Fruit fly (Drosophila melanogaster) whole organism, embryonic: ENCODE data around the gene CG8379.

ENCODE experiments used
- Ada2b ChIP-seq: fragments of 200-800 bp; sonication (Bioruptor generic); IDR thresholded peaks from 2 replicates; pipeline ENCODE4 v1.3.6; 2022; ENCODE audit warnings: missing biosample characterization, missing genetic modification characterization
- Asciz ChIP-seq: fragments of 200-800 bp; sonication (Bioruptor generic); optimal IDR thresholded peaks from 2 replicates; lab custom pipeline; 2017; ENCODE audit warnings: missing biosample characterization, mild to moderate bottlenecking, missing genetic modification characterization, missing genetic modification reagents
- Atf-2 ChIP-seq: fragments of 200-800 bp; sonication (Bioruptor generic); optimal IDR thresholded peaks from 2 replicates; lab custom pipeline; 2016; ENCODE audit warnings: missing biosample characterization, missing genetic modification characterization
- BEAF-32 ChIP-seq: fragments of 200-800 bp; sonication (Bioruptor generic); optimal IDR thresholded peaks from 3 replicates; lab custom pipeline; 2017; ENCODE audit warnings: missing biosample characterization, missing genetic modification characterization, mild to moderate bottlenecking, moderate library complexity, missing genetic modification reagents
- Bgb ChIP-seq: fragments of 200-800 bp; sonication (Bioruptor generic); IDR thresholded peaks from 2 replicates; pipeline ENCODE4 v1.3.6; 2022; ENCODE audit warnings: missing biosample characterization, missing genetic modification characterization; ENCODE audit not compliant: partially characterized antibody
- CG1024 ChIP-seq: fragments of 200-800 bp; sonication (Bioruptor generic); IDR thresholded peaks from 2 replicates; pipeline ENCODE4 v1.3.6; 2022; ENCODE audit warnings: missing biosample characterization, missing genetic modification characterization
- CG10267 ChIP-seq: fragments of 200-800 bp; sonication (Bioruptor generic); optimal IDR thresholded peaks from 2 replicates; lab custom pipeline; 2018; ENCODE audit warnings: missing biosample characterization, mild to moderate bottlenecking, missing genetic modification characterization, moderate library complexity
- CG12155 ChIP-seq: fragments of 200-800 bp; sonication (Bioruptor generic); optimal IDR thresholded peaks from 3 replicates; lab custom pipeline; 2016; ENCODE audit warnings: missing biosample characterization, missing genetic modification characterization
- CG13123 ChIP-seq: fragments of 200-800 bp; sonication (Bioruptor generic); optimal IDR thresholded peaks from 2 replicates; lab custom pipeline; 2016; ENCODE audit warnings: missing biosample characterization, missing genetic modification characterization
- CG13775 ChIP-seq: fragments of 200-800 bp; sonication (Bioruptor generic); optimal IDR thresholded peaks from 3 replicates; lab custom pipeline; 2017; ENCODE audit warnings: missing biosample characterization, mild to moderate bottlenecking, missing genetic modification characterization
- CG14441 ChIP-seq: fragments of 200-800 bp; sonication (Bioruptor generic); IDR thresholded peaks from 2 replicates; pipeline ENCODE4 v1.3.6; 2022; ENCODE audit warnings: missing biosample characterization, missing genetic modification characterization
- CG1529 ChIP-seq: fragments of 200-800 bp; sonication (Bioruptor generic); optimal IDR thresholded peaks from 3 replicates; lab custom pipeline; 2018; ENCODE audit warnings: missing biosample characterization, missing genetic modification characterization
- CG16813 ChIP-seq: fragments of 200-800 bp; sonication (Bioruptor generic); IDR thresholded peaks from 3 replicates; pipeline ENCODE4 v1.3.6; 2022; ENCODE audit warnings: missing biosample characterization, missing genetic modification characterization; ENCODE audit not compliant: partially characterized antibody
- CG17328 ChIP-seq: fragments of 200-800 bp; sonication (Bioruptor generic); IDR thresholded peaks from 2 replicates; pipeline ENCODE4 v1.3.6; 2022; ENCODE audit warnings: missing biosample characterization, missing genetic modification characterization
- CG17612 ChIP-seq: fragments of 200-800 bp; sonication (Bioruptor generic); IDR thresholded peaks from 2 replicates; pipeline ENCODE4 v1.3.6; 2022; ENCODE audit warnings: missing biosample characterization, missing genetic modification characterization
- CG17829 ChIP-seq: fragments of 200-800 bp; optimal IDR thresholded peaks from 2 replicates; lab custom pipeline; 2019; ENCODE audit warnings: missing biosample characterization, mild to moderate bottlenecking, missing genetic modification characterization, moderate library complexity
- CG18476 ChIP-seq: fragments of 200-800 bp; sonication (Bioruptor generic); optimal IDR thresholded peaks from 2 replicates; lab custom pipeline; 2016; ENCODE audit warnings: missing biosample characterization, mild to moderate bottlenecking, missing genetic modification characterization
- CG30020 ChIP-seq: fragments of 200-800 bp; optimal IDR thresholded peaks from 2 replicates; lab custom pipeline; 2019; ENCODE audit warnings: missing biosample characterization, mild to moderate bottlenecking, missing genetic modification characterization, moderate library complexity
- CG34224 ChIP-seq: fragments of 200-800 bp; sonication (Bioruptor generic); IDR thresholded peaks from 3 replicates; pipeline ENCODE4 v1.3.6; 2022; ENCODE audit warnings: missing biosample characterization, missing genetic modification characterization; ENCODE audit not compliant: partially characterized antibody
- CG3847 ChIP-seq: fragments of 200-800 bp; sonication (Bioruptor generic); IDR thresholded peaks from 2 replicates; pipeline ENCODE4 v1.3.6; 2022; ENCODE audit warnings: missing biosample characterization, missing genetic modification characterization
- CG6791 ChIP-seq: fragments of 200-800 bp; sonication (Bioruptor generic); IDR thresholded peaks from 3 replicates; pipeline ENCODE4 v1.3.6; 2022; ENCODE audit warnings: missing biosample characterization, missing genetic modification characterization; ENCODE audit not compliant: partially characterized antibody
- CG8478 ChIP-seq: fragments of >200 bp; optimal IDR thresholded peaks from 2 replicates; lab custom pipeline; 2018
- CG8924 ChIP-seq: fragments of 200-800 bp; optimal IDR thresholded peaks from 3 replicates; lab custom pipeline; 2019; ENCODE audit warnings: missing biosample characterization, mild to moderate bottlenecking, missing genetic modification characterization, moderate library complexity
- CG9876 ChIP-seq: fragments of 200-800 bp; sonication (Bioruptor generic); optimal IDR thresholded peaks from 2 replicates; lab custom pipeline; 2016; ENCODE audit warnings: missing biosample characterization, missing genetic modification characterization
- CHES-1-like ChIP-seq: fragments of 200-800 bp; sonication (Bioruptor generic); optimal IDR thresholded peaks from 2 replicates; lab custom pipeline; 2016; ENCODE audit warnings: missing biosample characterization, missing genetic modification characterization
- D19A ChIP-seq: fragments of 200-800 bp; optimal IDR thresholded peaks from 3 replicates; lab custom pipeline; 2019; ENCODE audit warnings: missing biosample characterization, mild to moderate bottlenecking, missing genetic modification characterization, moderate library complexity
- Dll ChIP-seq: fragments of 200-800 bp; sonication (Bioruptor generic); IDR thresholded peaks from 4 replicates; pipeline ENCODE4 v1.3.6; 2022; ENCODE audit warnings: missing biosample characterization, missing genetic modification characterization; ENCODE audit not compliant: partially characterized antibody
- Dref ChIP-seq: fragments of 200-800 bp; sonication (Bioruptor generic); IDR thresholded peaks from 2 replicates; pipeline ENCODE4 v1.3.6; 2022; ENCODE audit warnings: missing biosample characterization, missing genetic modification characterization
- Lhr ChIP-seq: fragments of 200-800 bp; sonication (Bioruptor generic); optimal IDR thresholded peaks from 3 replicates; lab custom pipeline; 2017; ENCODE audit warnings: mild to moderate bottlenecking, missing biosample characterization, missing genetic modification reagents, missing genetic modification characterization
- Max ChIP-seq: fragments of 200-800 bp; sonication (Bioruptor generic); optimal IDR thresholded peaks from 2 replicates; lab custom pipeline; 2016; ENCODE audit warnings: missing biosample characterization, mild to moderate bottlenecking, missing genetic modification characterization
- Med ChIP-seq: fragments of 200-800 bp; sonication (Bioruptor generic); peaks from one replicate; lab custom pipeline; 2016; ENCODE audit warnings: missing biosample characterization, missing genetic modification characterization, mild to moderate bottlenecking, inconsistent platforms, moderate library complexity
- Mes4 ChIP-seq: fragments of 200-800 bp; sonication (Bioruptor generic); optimal IDR thresholded peaks from 2 replicates; lab custom pipeline; 2016; ENCODE audit warnings: missing biosample characterization, missing genetic modification characterization
- Rfx ChIP-seq: fragments of 200-800 bp; sonication (Bioruptor generic); IDR thresholded peaks from 2 replicates; pipeline ENCODE4 v1.3.6; 2022; ENCODE audit warnings: missing biosample characterization, missing genetic modification characterization
- Scr ChIP-seq: fragments of 200-800 bp; sonication (Bioruptor generic); IDR thresholded peaks from 2 replicates; pipeline ENCODE4 v1.3.6; 2022; ENCODE audit warnings: missing biosample characterization, missing genetic modification characterization; ENCODE audit not compliant: partially characterized antibody
- Stat92E ChIP-seq, 3 experiments: fragments of >200 bp in 2 of 3; fragments of 200-800 bp in 1 of 3; sonication (Bioruptor generic) in 1 of 3; optimal IDR thresholded peaks; 2 replicates each; lab custom pipeline; 2017 to 2019; ENCODE audit warnings: missing biosample characterization in 3 of 3, missing genetic modification characterization in 3 of 3, mild to moderate bottlenecking in 1 of 3, moderate library complexity in 1 of 3
- amos ChIP-seq: fragments of 200-800 bp; sonication (Bioruptor generic); IDR thresholded peaks from 2 replicates; pipeline ENCODE4 v1.3.6; 2022; ENCODE audit warnings: missing biosample characterization, missing genetic modification characterization; ENCODE audit not compliant: partially characterized antibody
- bbx ChIP-seq: fragments of 200-800 bp; sonication (Bioruptor generic); IDR thresholded peaks from 2 replicates; pipeline ENCODE4 v1.3.6; 2022; ENCODE audit warnings: missing biosample characterization, missing genetic modification characterization; ENCODE audit not compliant: partially characterized antibody
- eve ChIP-seq, 2 experiments: fragments of >200 bp; optimal IDR thresholded peaks; 2 replicates each; lab custom pipeline; 2017; ENCODE audit warnings: missing biosample characterization in 2 of 2, missing genetic modification characterization in 2 of 2
- fru ChIP-seq: fragments of >200 bp; optimal IDR thresholded peaks from 2 replicates; lab custom pipeline; 2017
- h ChIP-seq: fragments of >200 bp; optimal IDR thresholded peaks from 2 replicates; lab custom pipeline; 2017
- hb ChIP-seq: fragments of 200-800 bp; sonication (Bioruptor generic); IDR thresholded peaks from 3 replicates; pipeline ENCODE4 v1.3.6; 2022; ENCODE audit warnings: missing biosample characterization, missing genetic modification characterization; ENCODE audit not compliant: partially characterized antibody
- hbn ChIP-seq: fragments of 200-800 bp; sonication (Bioruptor generic); IDR thresholded peaks from 2 replicates; pipeline ENCODE4 v1.3.6; 2022; ENCODE audit warnings: missing biosample characterization, missing genetic modification characterization; ENCODE audit not compliant: partially characterized antibody
- hth ChIP-seq: fragments of >200 bp; optimal IDR thresholded peaks from 2 replicates; lab custom pipeline; 2017; ENCODE audit warnings: inconsistent platforms
- phol ChIP-seq: fragments of 200-800 bp; sonication (Bioruptor generic); optimal IDR thresholded peaks from 3 replicates; lab custom pipeline; 2018; ENCODE audit warnings: missing biosample characterization, mild to moderate bottlenecking, missing genetic modification characterization, moderate library complexity
- salm ChIP-seq: fragments of 200-800 bp; sonication (Bioruptor generic); optimal IDR thresholded peaks from 2 replicates; lab custom pipeline; 2018; ENCODE audit warnings: missing biosample characterization, mild to moderate bottlenecking, missing genetic modification characterization
- schlank ChIP-seq: fragments of 200-800 bp; sonication (Bioruptor generic); optimal IDR thresholded peaks from 2 replicates; lab custom pipeline; 2018; ENCODE audit warnings: missing biosample characterization, mild to moderate bottlenecking, missing genetic modification characterization
- sob ChIP-seq: fragments of 200-800 bp; sonication (Bioruptor generic); IDR thresholded peaks from 2 replicates; pipeline ENCODE4 v1.3.6; 2022; ENCODE audit warnings: missing biosample characterization, missing genetic modification characterization
- tna ChIP-seq: fragments of 200-800 bp; sonication (Bioruptor generic); IDR thresholded peaks from 2 replicates; pipeline ENCODE4 v1.3.6; 2022; ENCODE audit warnings: missing biosample characterization, missing genetic modification characterization; ENCODE audit not compliant: partially characterized antibody
- unc-4 ChIP-seq: fragments of 200-800 bp; sonication (Bioruptor generic); IDR thresholded peaks from 2 replicates; pipeline ENCODE4 v1.3.6; 2022; ENCODE audit warnings: missing biosample characterization, missing genetic modification characterization; ENCODE audit not compliant: partially characterized antibody
- yki ChIP-seq: fragments of >200 bp; optimal IDR thresholded peaks from 3 replicates; lab custom pipeline; 2018

Gene CG8379

DNA sequence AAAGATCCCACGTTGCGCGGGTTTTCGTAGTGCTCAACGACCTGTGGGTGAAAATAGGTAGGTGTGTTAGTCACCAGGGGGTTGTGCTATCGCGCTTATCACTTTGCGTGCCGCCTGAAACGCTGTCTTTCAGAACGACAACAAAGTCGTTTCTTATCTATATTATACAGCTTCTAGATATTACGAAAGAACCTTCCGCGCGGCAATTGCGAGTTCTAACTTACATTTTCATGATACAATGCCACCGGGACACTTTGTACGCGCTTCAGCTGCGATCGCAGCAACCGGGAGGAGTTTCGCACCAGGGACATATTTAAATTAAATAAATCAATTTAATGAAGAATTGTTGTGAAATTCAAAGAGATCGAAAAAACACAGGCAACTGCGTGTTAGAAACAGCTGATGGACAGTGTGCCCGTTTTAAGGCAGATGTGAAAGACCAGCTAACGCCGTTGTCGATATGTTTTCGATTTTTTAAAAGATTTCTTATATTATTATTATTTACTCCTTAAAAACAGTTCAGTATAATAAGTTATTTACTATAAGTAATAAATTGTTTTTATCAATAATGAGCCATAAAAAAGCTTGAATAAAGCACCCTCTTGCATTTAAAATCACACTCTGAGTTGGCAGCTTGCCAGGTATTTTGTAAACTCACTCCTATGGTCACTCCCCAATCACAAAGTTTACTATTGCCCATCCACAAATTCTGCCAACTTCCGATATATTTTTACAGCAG, at the start of gene CG8379, which contains the start of gene IscU:
CG8379 (plus strand) TSS at position 651 of the 739 bp plus-strand sequence.
IscU (minus strand) TSS at position 417 of the 739 bp plus-strand sequence.
- TF ChIP-seq CG8478 (lab: Kevin White, UChicago) = no peak
- TF ChIP-seq CG16813 (GFP tag; lab: Robert Waterston, UW) = peak; percentile 63; the same call in 2 of the 3 replicates
- TF ChIP-seq CG12155 (GFP tag; lab: Kevin White, UChicago) = no peak
- TF ChIP-seq hbn = peak; percentile 69; the same call in 1 of the 2 replicates
- no peak for TF ChIP-seq CG13123
- no peak for TF ChIP-seq CG9876
- TF ChIP-seq fru (lab: Kevin White, UChicago) = no peak
- TF ChIP-seq Bgb (GFP tag; lab: Robert Waterston, UW) = no peak
- peak; percentile 52 for TF ChIP-seq CG10267 (tag; lab: Kevin White, UChicago)
- no peak for TF ChIP-seq yki (lab: Kevin White, UChicago)
- TF ChIP-seq eve (GFP tag; optimal IDR thresholded peaks at IDR 0.05; lab: Kevin White, UChicago) = no peak
- no peak for TF ChIP-seq bbx (GFP tag; lab: Robert Waterston, UW)
- TF ChIP-seq CG3847 (GFP tag; lab: Robert Waterston, UW) = peak; percentile 40; the same call in 1 of the 2 replicates
- TF ChIP-seq salm (tag; lab: Kevin White, UChicago) = peak; percentile 16
- TF ChIP-seq Asciz = no peak
- peak; percentile 12 for TF ChIP-seq Max (GFP tag; lab: Kevin White, UChicago)
- TF ChIP-seq CG17829 (tag; lab: Kevin White, UChicago) = peak; percentile 53
- TF ChIP-seq CG1529 (GFP tag; lab: Kevin White, UChicago) = no peak
- TF ChIP-seq Mes4 (GFP tag; lab: Kevin White, UChicago) = no peak
- no peak for TF ChIP-seq hth (lab: Kevin White, UChicago)
- TF ChIP-seq CG8924 (tag; lab: Kevin White, UChicago) = peak; percentile 38
- TF ChIP-seq CG34224 (GFP tag; lab: Robert Waterston, UW) = peak; percentile 77; the same call in 2 of the 3 replicates
- no peak for TF ChIP-seq CG17328 (GFP tag; lab: Robert Waterston, UW)
- TF ChIP-seq CG1024 = no peak
- peak; percentile 58 for TF ChIP-seq Lhr (GFP tag; lab: Kevin White, UChicago)
- peak; percentile 53; the same call in 1 of the 2 replicates for TF ChIP-seq amos
- TF ChIP-seq BEAF-32 (GFP tag; lab: Kevin White, UChicago) = peak; percentile 74
- TF ChIP-seq sob = no peak
- TF ChIP-seq unc-4 (GFP tag; lab: Robert Waterston, UW) = peak; percentile 73
- TF ChIP-seq CHES-1-like (GFP tag; lab: Kevin White, UChicago) = no peak
- no peak for TF ChIP-seq CG17612 (GFP tag; lab: Robert Waterston, UW)
- peak; percentile 61 for TF ChIP-seq CG30020
- TF ChIP-seq hb (GFP tag; lab: Robert Waterston, UW) = no peak
- TF ChIP-seq CG6791 (GFP tag; lab: Robert Waterston, UW) = no peak
- TF ChIP-seq Rfx (GFP tag; lab: Robert Waterston, UW) = no peak
- no peak for TF ChIP-seq tna (GFP tag; lab: Robert Waterston, UW)
- TF ChIP-seq Scr (GFP tag; lab: Robert Waterston, UW) = peak; percentile 70
- TF ChIP-seq Dll = peak; percentile 81
- peak in 1 of 3 experiments; percentile 10 for TF ChIP-seq Stat92E (GFP tag; optimal IDR thresholded peaks at IDR 0.05; lab: Kevin White, UChicago)
- TF ChIP-seq Ada2b (GFP tag; lab: Robert Waterston, UW) = no peak
- TF ChIP-seq phol = peak; percentile 43
- no peak for TF ChIP-seq Atf-2 (GFP tag; lab: Kevin White, UChicago)
- TF ChIP-seq CG14441 (GFP tag; lab: Robert Waterston, UW) = no peak
- peak; percentile 29 for TF ChIP-seq CG13775 (GFP tag; lab: Kevin White, UChicago)
- no peak for TF ChIP-seq schlank (tag; lab: Kevin White, UChicago)
- TF ChIP-seq D19A = peak; percentile 42
- TF ChIP-seq Dref = peak; percentile 50
- TF ChIP-seq Med (GFP tag; lab: Kevin White, UChicago) = peak; percentile 46
- TF ChIP-seq h = no peak
- TF ChIP-seq CG18476 (GFP tag; lab: Kevin White, UChicago) = no peak
